Worm (Caenorhabditis elegans) whole organism, L4 larva: ENCODE results near the gene F28H6.8.

Source experiments
- F26F4.8 ChIP-seq: fragments of 200-800 bp; sonication (Bioruptor generic); conservative IDR thresholded peaks from 2 replicates; pipeline ENCODE4 v1.3.6; 2022; ENCODE audit warnings: missing genetic modification characterization, missing compliant biosample characterization
- F37D6.2 ChIP-seq: sonication (generic microtip); optimal IDR thresholded peaks from 2 replicates; lab custom pipeline; 2016; ENCODE audit warnings: mild to moderate bottlenecking, missing genetic modification characterization, missing compliant biosample characterization
- F44E2.7 ChIP-seq: fragments of 200-800 bp; sonication (Bioruptor generic); IDR thresholded peaks from 2 replicates; pipeline ENCODE4 v2.1.2; 2022; ENCODE audit warnings: missing genetic modification characterization, missing compliant biosample characterization
- F49E8.2 ChIP-seq: sonication (generic microtip); optimal IDR thresholded peaks from 2 replicates; lab custom pipeline; 2016; ENCODE audit warnings: missing compliant biosample characterization, mild to moderate bottlenecking, missing genetic modification characterization, borderline replicate concordance
- T26A8.4 ChIP-seq: fragments of 200-800 bp; sonication (Bioruptor generic); IDR thresholded peaks from 2 replicates; pipeline ENCODE4 v1.3.6; 2022; ENCODE audit warnings: missing genetic modification characterization, missing compliant biosample characterization
- Y48G9A.11 ChIP-seq: fragments of 200-800 bp; sonication (Bioruptor generic); IDR thresholded peaks from 2 replicates; pipeline ENCODE4 v1.3.6; 2022; ENCODE audit warnings: missing genetic modification reagents, missing genetic modification characterization, missing compliant biosample characterization
- aha-1 ChIP-seq: fragments of 150-350 bp; peaks from one replicate; lab custom pipeline; 2014; ENCODE audit warnings: missing biosample characterization, missing genetic modification characterization
- ama-1 ChIP-seq: fragments of 150-350 bp; optimal IDR thresholded peaks from 2 replicates; lab custom pipeline; 2014; ENCODE audit warnings: inconsistent platforms, mixed read lengths
- attf-4 ChIP-seq: sonication (generic microtip); optimal IDR thresholded peaks from 3 replicates; lab custom pipeline; 2017; ENCODE audit warnings: missing biosample characterization, missing genetic modification characterization
- ceh-28 ChIP-seq: fragments of 150-350 bp; optimal IDR thresholded peaks from 2 replicates; lab custom pipeline; 2014; ENCODE audit warnings: missing biosample characterization, missing genetic modification reagents, missing genetic modification characterization
- ceh-82 ChIP-seq: sonication (generic microtip); optimal IDR thresholded peaks from 2 replicates; lab custom pipeline; 2017; ENCODE audit warnings: missing biosample characterization, missing genetic modification characterization
- ces-1 ChIP-seq: fragments of 150-350 bp; sonication (generic microtip); optimal IDR thresholded peaks from 4 replicates; lab custom pipeline; 2014; ENCODE audit warnings: missing biosample characterization, missing genetic modification reagents, missing genetic modification characterization
- daf-16 ChIP-seq, 3 experiments: sonication (generic microtip); optimal IDR thresholded peaks; 2 replicates each; lab custom pipeline; 2016 to 2017; ENCODE audit warnings: missing genetic modification characterization in 3 of 3, missing genetic modification reagents in 3 of 3, mild to moderate bottlenecking in 2 of 3, missing compliant biosample characterization in 2 of 3, missing biosample characterization in 1 of 3, moderate library complexity in 1 of 3
- dmd-6 ChIP-seq: fragments of 200-800 bp; sonication (Bioruptor generic); IDR thresholded peaks from 2 replicates; pipeline ENCODE4 v1.3.6; 2022; ENCODE audit warnings: missing genetic modification reagents, missing genetic modification characterization, missing compliant biosample characterization
- dve-1 ChIP-seq: sonication (generic microtip); optimal IDR thresholded peaks from 2 replicates; lab custom pipeline; 2017; ENCODE audit warnings: antibody characterized with exemption, mild to moderate bottlenecking, missing genetic modification characterization, missing compliant biosample characterization; ENCODE audit not compliant: insufficient read depth
- hlh-11 ChIP-seq: fragments of 200-800 bp; sonication (Bioruptor generic); optimal IDR thresholded peaks from 2 replicates; lab custom pipeline; 2018; ENCODE audit warnings: mild to moderate bottlenecking, missing genetic modification characterization, missing compliant biosample characterization
- hlh-30 ChIP-seq: sonication (generic microtip); optimal IDR thresholded peaks from 2 replicates; lab custom pipeline; 2017; ENCODE audit warnings: antibody characterized with exemption, mild to moderate bottlenecking, missing genetic modification characterization, missing compliant biosample characterization; ENCODE audit not compliant: insufficient read depth
- lim-7 ChIP-seq: fragments of 200-800 bp; sonication (Bioruptor generic); IDR thresholded peaks from 2 replicates; pipeline ENCODE4 v1.3.6; 2022; ENCODE audit warnings: missing genetic modification characterization, missing compliant biosample characterization
- lin-15B ChIP-seq: fragments of 150-350 bp; sonication (generic microtip); optimal IDR thresholded peaks from 3 replicates; lab custom pipeline; 2014; ENCODE audit warnings: missing biosample characterization, missing genetic modification characterization
- lin-39 ChIP-seq: fragments of 150-350 bp; optimal IDR thresholded peaks from 2 replicates; lab custom pipeline; 2014; ENCODE audit warnings: missing biosample characterization, missing genetic modification reagents, missing genetic modification characterization
- madf-5 ChIP-seq, 2 experiments: fragments of 200-800 bp; sonication (Bioruptor generic); IDR thresholded peaks; 2 replicates each; pipeline ENCODE4 v1.3.6; 2022; ENCODE audit warnings: missing compliant biosample characterization in 2 of 2, missing genetic modification characterization in 2 of 2
- mdl-1 ChIP-seq, 2 experiments: fragments of 150-350 bp in 1 of 2; sonication (generic microtip) in 1 of 2; optimal IDR thresholded peaks; 2 replicates each; lab custom pipeline; 2014 to 2017; ENCODE audit warnings: missing biosample characterization in 2 of 2, missing genetic modification characterization in 2 of 2
- mxl-2 ChIP-seq: fragments of 200-800 bp; sonication (Bioruptor generic); conservative IDR thresholded peaks from 2 replicates; pipeline ENCODE4 v1.3.6; 2022; ENCODE audit warnings: missing genetic modification reagents, missing genetic modification characterization, missing compliant biosample characterization
- nhr-237 ChIP-seq: sonication (generic microtip); optimal IDR thresholded peaks from 2 replicates; lab custom pipeline; 2017; ENCODE audit warnings: missing biosample characterization, missing genetic modification characterization
- nhr-28 ChIP-seq: fragments of 150-350 bp; optimal IDR thresholded peaks from 2 replicates; lab custom pipeline; 2014; ENCODE audit warnings: missing biosample characterization, missing genetic modification characterization
- nhr-77 ChIP-seq: fragments of 150-350 bp; optimal IDR thresholded peaks from 2 replicates; lab custom pipeline; 2014; ENCODE audit warnings: missing biosample characterization, missing genetic modification characterization
- rbr-2 ChIP-seq: sonication (generic microtip); optimal IDR thresholded peaks from 2 replicates; lab custom pipeline; 2016; ENCODE audit warnings: missing genotype, missing genetic modification characterization, missing compliant biosample characterization
- saeg-2 ChIP-seq: fragments of 200-800 bp; sonication (Bioruptor generic); IDR thresholded peaks from 2 replicates; pipeline ENCODE4 v1.3.6; 2022; ENCODE audit warnings: missing genetic modification reagents, missing genetic modification characterization, missing compliant biosample characterization
- skn-1 ChIP-seq: fragments of 150-350 bp; optimal IDR thresholded peaks from 2 replicates; lab custom pipeline; 2014; ENCODE audit warnings: missing biosample characterization, missing genetic modification characterization
- spr-1 ChIP-seq: sonication (generic microtip); optimal IDR thresholded peaks from 2 replicates; lab custom pipeline; 2016; ENCODE audit warnings: mild to moderate bottlenecking, missing genetic modification characterization, missing compliant biosample characterization
- unc-39 ChIP-seq: sonication (generic microtip); optimal IDR thresholded peaks from 2 replicates; lab custom pipeline; 2017; ENCODE audit warnings: missing biosample characterization, missing genetic modification characterization
- unc-62 ChIP-seq, 3 experiments: fragments of 150-350 bp in 1 of 3; sonication (generic microtip); optimal IDR thresholded peaks in 2 of 3; peaks in 1 of 3; 1 replicate in 1 of 3; 2 replicates in 2 of 3; lab custom pipeline; 2014 to 2017; ENCODE audit warnings: missing biosample characterization in 3 of 3, missing genetic modification characterization in 3 of 3, missing genetic modification reagents in 3 of 3, missing genotype in 1 of 3
- zag-1 ChIP-seq: fragments of 150-350 bp; optimal IDR thresholded peaks from 2 replicates; lab custom pipeline; 2014; ENCODE audit warnings: missing biosample characterization, missing genetic modification characterization
- ztf-7 ChIP-seq: fragments of 150-350 bp; optimal IDR thresholded peaks from 2 replicates; lab custom pipeline; 2014; ENCODE audit warnings: missing biosample characterization, missing genetic modification characterization

The F28H6.8 gene

ce11 chrX:14146740-14147140 is 12.6 kb upstream of the F28H6.8 start (continued):
- TF ChIP-seq hlh-11 (peak; percentile 92), ceh-28 (tag; lab: Kevin White, UChicago) (peak; percentile 32), rbr-2 (tag; lab: Kevin White, UChicago) (peak; percentile 80), ceh-82 (tag; lab: Kevin White, UChicago) (no peak)

ce11 chrX:14145634-14146033 is 11.5 kb upstream of the F28H6.8 start:
- TF ChIP-seq dve-1 (tag; lab: Kevin White, UChicago), result peak; percentile 74
- TF ChIP-seq unc-39 (tag; lab: Kevin White, UChicago), result no peak
- no peak for TF ChIP-seq saeg-2 (GFP tag; lab: Robert Waterston, UW)
- peak in 1 of 2 experiments; percentile 65 for TF ChIP-seq unc-62 (GFP tag; optimal IDR thresholded peaks at IDR 0.05 in 1 of 2; lab: Kevin White, UChicago)
- no peak for TF ChIP-seq unc-62 (tag; optimal IDR thresholded peaks at IDR 0.05; lab: Kevin White, UChicago)
- no peak for TF ChIP-seq ztf-7 (tag; lab: Kevin White, UChicago)
- TF ChIP-seq lim-7 (GFP tag; lab: Robert Waterston, UW), result no peak
- no peak for TF ChIP-seq daf-16 (GFP tag; optimal IDR thresholded peaks at IDR 0.05; lab: Kevin White, UChicago)
- TF ChIP-seq daf-16 (tag; optimal IDR thresholded peaks at IDR 0.05; lab: Kevin White, UChicago), result peak; percentile 98
- TF ChIP-seq ceh-82 (tag; lab: Kevin White, UChicago), result no peak
- TF ChIP-seq Y48G9A.11, result no peak
- no peak for TF ChIP-seq spr-1
- no peak for TF ChIP-seq F49E8.2 (tag; lab: Kevin White, UChicago)
- no peak for TF ChIP-seq lin-15B (tag; lab: Kevin White, UChicago)
- peak; percentile 43 for TF ChIP-seq nhr-77
- peak; percentile 38 for TF ChIP-seq nhr-28 (tag; lab: Kevin White, UChicago)
- TF ChIP-seq mdl-1 (tag; optimal IDR thresholded peaks at IDR 0.05; lab: Kevin White, UChicago), result peak in 1 of 2 experiments; percentile 58
- TF ChIP-seq F37D6.2 (tag; lab: Kevin White, UChicago), result no peak
- no peak for TF ChIP-seq F26F4.8
- no peak for TF ChIP-seq ama-1
- no peak for TF ChIP-seq mxl-2 (GFP tag; lab: Robert Waterston, UW)
- TF ChIP-seq hlh-11, result peak; percentile 2
- TF ChIP-seq nhr-237 (tag; lab: Kevin White, UChicago), result no peak
- TF ChIP-seq lin-39, result no peak
- TF ChIP-seq T26A8.4 (GFP tag; lab: Robert Waterston, UW), result no peak
- TF ChIP-seq dmd-6 (GFP tag; lab: Robert Waterston, UW), result 0 out of 2 replicates have a peak, but pooled peaks have one; percentile 17
- TF ChIP-seq hlh-30 (tag; lab: Kevin White, UChicago), result peak; percentile 77
- TF ChIP-seq skn-1 (tag; lab: Kevin White, UChicago), result no peak
- no peak for TF ChIP-seq madf-5 (GFP tag; IDR thresholded peaks at IDR 0.05; lab: Robert Waterston, UW)

ce11 chrX:14141896-14142392 is 7.8 kb upstream of the F28H6.8 start, which contains the start of gene ceh-89:
Gene ceh-89, plus strand, starts transcription at chrX:14141946.
- TF ChIP-seq zag-1 (tag; lab: Kevin White, UChicago) (no peak), aha-1 (tag; lab: Kevin White, UChicago) (peak; percentile 95), attf-4 (tag; lab: Kevin White, UChicago) (no peak)

DNA sequence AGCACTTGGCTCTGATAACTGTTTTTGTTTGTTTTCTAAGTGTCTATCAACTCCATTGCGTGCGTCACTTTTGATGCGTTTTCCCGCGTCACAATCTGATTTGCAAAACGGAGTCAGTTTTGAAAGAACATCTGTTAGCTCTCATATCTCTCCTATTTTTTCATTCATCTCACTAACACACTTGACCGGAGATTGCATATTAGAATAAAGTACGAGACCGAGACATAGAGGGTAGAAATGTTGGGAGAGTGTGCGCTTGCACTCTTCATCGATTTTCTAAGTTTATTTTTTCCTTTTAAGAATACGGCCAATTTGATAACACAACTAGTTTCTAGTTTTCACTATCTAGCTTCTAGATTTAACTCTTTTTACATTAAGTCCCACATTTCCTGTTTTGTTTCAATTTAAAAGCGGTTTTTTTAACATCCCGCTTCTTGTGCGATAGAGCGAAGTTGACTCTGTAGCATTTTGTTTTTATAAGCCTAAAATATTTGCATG is 7.2 kb upstream of the F28H6.8 start:
- peak; percentile 2 for TF ChIP-seq ces-1 (GFP tag; lab: Kevin White, UChicago)
- no peak for TF ChIP-seq F44E2.7 (GFP tag; lab: Robert Waterston, UW)
- TF ChIP-seq unc-62 (GFP tag; optimal IDR thresholded peaks at IDR 0.05 in 1 of 2; lab: Kevin White, UChicago), result peak in 1 of 2 experiments; percentile 83
- no peak for TF ChIP-seq unc-62 (tag; optimal IDR thresholded peaks at IDR 0.05; lab: Kevin White, UChicago)
